Worm (Caenorhabditis elegans) whole organism, L4/young adult: ENCODE data around the gene lat-1.

Experiments used
- W03F9.2 ChIP-seq: fragments of 150-350 bp; optimal IDR thresholded peaks from 2 replicates; lab custom pipeline; 2014; ENCODE audit warnings: missing biosample characterization, missing genetic modification characterization
- dao-5 ChIP-seq: sonication (generic microtip); optimal IDR thresholded peaks from 2 replicates; lab custom pipeline; 2016; ENCODE audit warnings: missing genotype, missing genetic modification characterization, moderate library complexity, missing compliant biosample characterization
- him-1 ChIP-seq: sonication (generic microtip); optimal IDR thresholded peaks from 2 replicates; lab custom pipeline; 2016; ENCODE audit warnings: missing genotype, missing genetic modification reagents, missing genetic modification characterization, missing compliant biosample characterization

DNA sequence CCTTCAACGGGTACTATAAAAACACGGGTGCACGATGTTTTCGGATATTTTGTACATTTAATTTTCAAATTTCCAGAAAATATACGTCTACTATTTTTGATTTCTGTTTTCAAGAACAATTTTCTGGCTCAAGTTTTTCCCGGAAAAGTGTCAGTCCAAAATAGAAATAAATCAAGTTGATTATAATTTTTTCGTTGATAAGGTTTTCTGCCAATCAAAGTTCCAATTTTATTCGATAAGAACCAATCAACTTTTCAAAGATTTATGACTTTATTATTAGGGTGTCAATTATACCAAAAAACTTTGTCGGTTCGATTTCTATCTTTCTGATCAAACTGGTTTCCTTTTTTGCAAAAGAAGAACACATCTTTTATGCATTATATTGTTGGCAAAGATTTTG, 18.0 kb downstream of the lat-1 start:
- no peak for TF ChIP-seq dao-5
- TF ChIP-seq him-1 = no peak
- TF ChIP-seq W03F9.2 (tag; lab: Kevin White, UChicago) = no peak
